Worm (Caenorhabditis elegans): Measurements from ENCODE around the gene frm-10.

Gene frm-10

ce11 chrV:13468190-13468765 is 5.3 kb downstream of the frm-10 start, which contains the start of the genes F25H9.6 and F25H9.7:
TSS of gene F25H9.6 (minus strand) at chrV:13468361.
TSS of gene F25H9.7 (plus strand) at chrV:13468376.
- TF ChIP-seq tbx-37 (GFP tag; conservative IDR thresholded peaks at IDR 0.05): peak; percentile 89
- no peak for TF ChIP-seq aly-1 (tag; optimal IDR thresholded peaks at IDR 0.05)
- peak; percentile 7 for TF ChIP-seq hnd-1 (tag; optimal IDR thresholded peaks at IDR 0.05)
- 0 out of 2 replicates have a peak, but pooled peaks have one; percentile 32 for TF ChIP-seq scrt-1 (GFP tag; IDR thresholded peaks at IDR 0.05)
- no peak for TF ChIP-seq tra-4 (tag; optimal IDR thresholded peaks at IDR 0.05)
- TF ChIP-seq flt-1 (GFP tag; IDR thresholded peaks at IDR 0.05): peak; percentile 58
- TF ChIP-seq hmbx-1 (tag; optimal IDR thresholded peaks at IDR 0.05): no peak
- peak; percentile 37 for TF ChIP-seq ets-7 (tag; optimal IDR thresholded peaks at IDR 0.05)
- 0 out of 2 replicates have a peak, but pooled peaks have one; percentile 17 for TF ChIP-seq tbx-11 (GFP tag; IDR thresholded peaks at IDR 0.05)
- peak; percentile 72 for TF ChIP-seq pes-1 (GFP tag; IDR thresholded peaks at IDR 0.05)
- TF ChIP-seq F13C5.2 (tag; optimal IDR thresholded peaks at IDR 0.05): peak; percentile 64

- TF ChIP-seq pes-1 (GFP tag; IDR thresholded peaks at IDR 0.05) (no peak), ceh-36 (tag; optimal IDR thresholded peaks at IDR 0.05) (no peak), tbx-37 (GFP tag; conservative IDR thresholded peaks at IDR 0.05) (no peak), hmg-4 (GFP tag; optimal IDR thresholded peaks at IDR 0.05) (no peak), tra-4 (tag; optimal IDR thresholded peaks at IDR 0.05) (no peak), scrt-1 (GFP tag; IDR thresholded peaks at IDR 0.05) (no peak), sea-1 (GFP tag; conservative IDR thresholded peaks at IDR 0.05) (no peak), aly-1 (tag; optimal IDR thresholded peaks at IDR 0.05) (no peak), B0310.2 (tag; optimal IDR thresholded peaks at IDR 0.05) (no peak), ama-1 (optimal IDR thresholded peaks at IDR 0.05) (no peak), hnd-1 (tag; optimal IDR thresholded peaks at IDR 0.05) (no peak), tbx-11 (GFP tag; IDR thresholded peaks at IDR 0.05) (no peak), ets-7 (tag; optimal IDR thresholded peaks at IDR 0.05) (no peak), hmbx-1 (tag; optimal IDR thresholded peaks at IDR 0.05) (no peak), flt-1 (GFP tag; IDR thresholded peaks at IDR 0.05) (no peak), F13C5.2 (tag; optimal IDR thresholded peaks at IDR 0.05) (no peak), ceh-13 (GFP tag; optimal IDR thresholded peaks at IDR 0.05) (no peak)
Observed at ce11 chrV:13472062-13472461, 9.1 kb downstream of the frm-10 start.

- TF ChIP-seq F13C5.2 (tag; optimal IDR thresholded peaks at IDR 0.05) (no peak), tra-4 (tag; optimal IDR thresholded peaks at IDR 0.05) (no peak), ceh-13 (GFP tag; optimal IDR thresholded peaks at IDR 0.05) (no peak), tbx-37 (GFP tag; conservative IDR thresholded peaks at IDR 0.05) (no peak), flt-1 (GFP tag; IDR thresholded peaks at IDR 0.05) (no peak), ama-1 (optimal IDR thresholded peaks at IDR 0.05) (no peak), aly-1 (tag; optimal IDR thresholded peaks at IDR 0.05) (no peak), scrt-1 (GFP tag; IDR thresholded peaks at IDR 0.05) (no peak), hnd-1 (tag; optimal IDR thresholded peaks at IDR 0.05) (no peak), ets-7 (tag; optimal IDR thresholded peaks at IDR 0.05) (no peak), hmg-4 (GFP tag; optimal IDR thresholded peaks at IDR 0.05) (no peak), hmbx-1 (tag; optimal IDR thresholded peaks at IDR 0.05) (no peak), ceh-36 (tag; optimal IDR thresholded peaks at IDR 0.05) (no peak), B0310.2 (tag; optimal IDR thresholded peaks at IDR 0.05) (no peak), pes-1 (GFP tag; IDR thresholded peaks at IDR 0.05) (no peak), sea-1 (GFP tag; conservative IDR thresholded peaks at IDR 0.05) (no peak), tbx-11 (GFP tag; IDR thresholded peaks at IDR 0.05) (no peak)
Observed at ce11 chrV:13473467-13473866, 10.5 kb downstream of the frm-10 start, which contains the start of gene T10G3.1. TSS of gene T10G3.1 (minus strand) at chrV:13473679.

- TF ChIP-seq sea-1 (GFP tag; conservative IDR thresholded peaks at IDR 0.05): no peak
- TF ChIP-seq aly-1 (tag; optimal IDR thresholded peaks at IDR 0.05): no peak
- TF ChIP-seq tbx-11 (GFP tag; IDR thresholded peaks at IDR 0.05): no peak
- TF ChIP-seq hmbx-1 (tag; optimal IDR thresholded peaks at IDR 0.05): no peak
- no peak for TF ChIP-seq flt-1 (GFP tag; IDR thresholded peaks at IDR 0.05)
Observed at ce11 chrV:13476350-13476749, 13.3 kb downstream of the frm-10 start, which contains the start of gene T10G3.8. TSS of gene T10G3.8 (minus strand) at chrV:13476450.

ce11 chrV:13479766-13480165 is 16.8 kb downstream of the frm-10 start, which contains the start of gene T10G3.2:
TSS of gene T10G3.2 (minus strand) at chrV:13479866.
- TF ChIP-seq tra-4 (tag; optimal IDR thresholded peaks at IDR 0.05) (no peak), hmg-4 (GFP tag; optimal IDR thresholded peaks at IDR 0.05) (no peak), tbx-11 (GFP tag; IDR thresholded peaks at IDR 0.05) (no peak), aly-1 (tag; optimal IDR thresholded peaks at IDR 0.05) (no peak), hnd-1 (tag; optimal IDR thresholded peaks at IDR 0.05) (no peak)

ce11 chrV:13484339-13484738 is 21.3 kb downstream of the frm-10 start, which contains the start of gene T10G3.4:
TSS of gene T10G3.4 (minus strand) at chrV:13484439.
- TF ChIP-seq ceh-36 (tag; optimal IDR thresholded peaks at IDR 0.05) (no peak), tra-4 (tag; optimal IDR thresholded peaks at IDR 0.05) (no peak), scrt-1 (GFP tag; IDR thresholded peaks at IDR 0.05) (no peak), pes-1 (GFP tag; IDR thresholded peaks at IDR 0.05) (no peak), F13C5.2 (tag; optimal IDR thresholded peaks at IDR 0.05) (no peak), sea-1 (GFP tag; conservative IDR thresholded peaks at IDR 0.05) (no peak), tbx-11 (GFP tag; IDR thresholded peaks at IDR 0.05) (no peak), aly-1 (tag; optimal IDR thresholded peaks at IDR 0.05) (no peak), hmg-4 (GFP tag; optimal IDR thresholded peaks at IDR 0.05) (no peak), B0310.2 (tag; optimal IDR thresholded peaks at IDR 0.05) (no peak), hmbx-1 (tag; optimal IDR thresholded peaks at IDR 0.05) (no peak), ets-7 (tag; optimal IDR thresholded peaks at IDR 0.05) (no peak), hnd-1 (tag; optimal IDR thresholded peaks at IDR 0.05) (no peak), ama-1 (optimal IDR thresholded peaks at IDR 0.05) (no peak), tbx-37 (GFP tag; conservative IDR thresholded peaks at IDR 0.05) (no peak)

- TF ChIP-seq ceh-13 (GFP tag; optimal IDR thresholded peaks at IDR 0.05): no peak
- no peak for TF ChIP-seq tbx-11 (GFP tag; IDR thresholded peaks at IDR 0.05)
- TF ChIP-seq hnd-1 (tag; optimal IDR thresholded peaks at IDR 0.05): no peak
- no peak for TF ChIP-seq ceh-36 (tag; optimal IDR thresholded peaks at IDR 0.05)
- no peak for TF ChIP-seq sea-1 (GFP tag; conservative IDR thresholded peaks at IDR 0.05)
- TF ChIP-seq tbx-37 (GFP tag; conservative IDR thresholded peaks at IDR 0.05): no peak
- no peak for TF ChIP-seq B0310.2 (tag; optimal IDR thresholded peaks at IDR 0.05)
- TF ChIP-seq aly-1 (tag; optimal IDR thresholded peaks at IDR 0.05): no peak
- no peak for TF ChIP-seq tra-4 (tag; optimal IDR thresholded peaks at IDR 0.05)
- TF ChIP-seq flt-1 (GFP tag; IDR thresholded peaks at IDR 0.05): no peak
- no peak for TF ChIP-seq scrt-1 (GFP tag; IDR thresholded peaks at IDR 0.05)
- TF ChIP-seq ama-1 (optimal IDR thresholded peaks at IDR 0.05): no peak
- no peak for TF ChIP-seq hmg-4 (GFP tag; optimal IDR thresholded peaks at IDR 0.05)
- TF ChIP-seq hmbx-1 (tag; optimal IDR thresholded peaks at IDR 0.05): no peak
- TF ChIP-seq ets-7 (tag; optimal IDR thresholded peaks at IDR 0.05): no peak
- no peak for TF ChIP-seq F13C5.2 (tag; optimal IDR thresholded peaks at IDR 0.05)
- TF ChIP-seq pes-1 (GFP tag; IDR thresholded peaks at IDR 0.05): no peak
Observed at ce11 chrV:13485732-13486131, 22.7 kb downstream of the frm-10 start.
